Worm (Caenorhabditis elegans) whole organism, late embryonic: ENCODE data around the gene Y73C8B.9.

Experiments used
- C08G9.2 ChIP-seq: sonication (generic microtip); optimal IDR thresholded peaks from 2 replicates; lab custom pipeline; 2016; ENCODE audit warnings: mild to moderate bottlenecking, missing genetic modification characterization, moderate library complexity, missing compliant biosample characterization
- K09A11.1 ChIP-seq: sonication (generic microtip); optimal IDR thresholded peaks from 2 replicates; lab custom pipeline; 2017; ENCODE audit warnings: antibody characterized with exemption, mild to moderate bottlenecking, missing genetic modification characterization, missing compliant biosample characterization; ENCODE audit not compliant: insufficient read depth
- Y22D7AL.16 ChIP-seq: sonication (generic microtip); optimal IDR thresholded peaks from 2 replicates; lab custom pipeline; 2016; ENCODE audit warnings: missing genetic modification characterization, missing compliant biosample characterization
- ahr-1 ChIP-seq: sonication (generic microtip); optimal IDR thresholded peaks from 2 replicates; lab custom pipeline; 2016; ENCODE audit warnings: missing genetic modification characterization, missing compliant biosample characterization
- ceh-14 ChIP-seq: sonication (generic microtip); optimal IDR thresholded peaks from 2 replicates; lab custom pipeline; 2016; ENCODE audit warnings: missing genotype, missing genetic modification characterization, missing compliant biosample characterization
- ceh-18 ChIP-seq: sonication (generic microtip); optimal IDR thresholded peaks from 2 replicates; lab custom pipeline; 2016; ENCODE audit warnings: missing genetic modification characterization, missing compliant biosample characterization
- ceh-22 ChIP-seq: sonication (generic microtip); optimal IDR thresholded peaks from 2 replicates; lab custom pipeline; 2017; ENCODE audit warnings: missing biosample characterization, missing genetic modification characterization
- ceh-24 ChIP-seq: sonication (generic microtip); optimal IDR thresholded peaks from 2 replicates; lab custom pipeline; 2016; ENCODE audit warnings: mild to moderate bottlenecking, missing genetic modification characterization, missing compliant biosample characterization
- ceh-31 ChIP-seq: sonication (generic microtip); optimal IDR thresholded peaks from 2 replicates; lab custom pipeline; 2016; ENCODE audit warnings: missing genetic modification characterization, missing compliant biosample characterization
- ceh-34 ChIP-seq: sonication (generic microtip); optimal IDR thresholded peaks from 2 replicates; lab custom pipeline; 2016; ENCODE audit warnings: mild to moderate bottlenecking, missing genetic modification characterization, missing compliant biosample characterization
- ceh-45 ChIP-seq: fragments of 200-800 bp; sonication (Bioruptor generic); IDR thresholded peaks from 2 replicates; pipeline ENCODE4 v1.3.6; 2022; ENCODE audit warnings: missing genetic modification reagents, missing genetic modification characterization, missing compliant biosample characterization
- ceh-9 ChIP-seq: sonication (generic microtip); optimal IDR thresholded peaks from 2 replicates; lab custom pipeline; 2016; ENCODE audit warnings: mild to moderate bottlenecking, missing genetic modification characterization, inconsistent platforms, missing compliant biosample characterization
- che-1 ChIP-seq: sonication (generic microtip); optimal IDR thresholded peaks from 2 replicates; lab custom pipeline; 2016; ENCODE audit warnings: mild to moderate bottlenecking, missing genetic modification characterization, missing compliant biosample characterization
- dve-1 ChIP-seq: sonication (generic microtip); optimal IDR thresholded peaks from 2 replicates; lab custom pipeline; 2017; ENCODE audit warnings: antibody characterized with exemption, mild to moderate bottlenecking, missing genetic modification characterization, missing compliant biosample characterization
- elt-2 ChIP-seq: sonication (generic microtip); optimal IDR thresholded peaks from 2 replicates; lab custom pipeline; 2016; ENCODE audit warnings: missing genetic modification reagents, missing genetic modification characterization, missing compliant biosample characterization
- ets-4 ChIP-seq: sonication (generic microtip); optimal IDR thresholded peaks from 2 replicates; lab custom pipeline; 2016; ENCODE audit warnings: missing genetic modification characterization, missing compliant biosample characterization
- eyg-1 ChIP-seq: sonication (generic microtip); optimal IDR thresholded peaks from 2 replicates; lab custom pipeline; 2016; ENCODE audit warnings: missing genotype, missing genetic modification characterization, missing compliant biosample characterization
- fax-1 ChIP-seq: sonication (generic microtip); optimal IDR thresholded peaks from 2 replicates; lab custom pipeline; 2016; ENCODE audit warnings: missing genotype, missing genetic modification characterization, missing compliant biosample characterization
- gmeb-2 ChIP-seq: sonication (generic microtip); optimal IDR thresholded peaks from 2 replicates; lab custom pipeline; 2016; ENCODE audit warnings: missing genetic modification characterization, inconsistent platforms, missing compliant biosample characterization
- hlh-13 ChIP-seq: fragments of 200-800 bp; sonication (Bioruptor generic); optimal IDR thresholded peaks from 2 replicates; lab custom pipeline; 2018; ENCODE audit warnings: mild to moderate bottlenecking, missing genetic modification characterization, missing compliant biosample characterization
- hlh-15 ChIP-seq: sonication (generic microtip); optimal IDR thresholded peaks from 2 replicates; lab custom pipeline; 2016; ENCODE audit warnings: missing genetic modification characterization, missing compliant biosample characterization
- hlh-30 ChIP-seq: sonication (generic microtip); optimal IDR thresholded peaks from 2 replicates; lab custom pipeline; 2017; ENCODE audit warnings: antibody characterized with exemption, missing genetic modification characterization, missing compliant biosample characterization; ENCODE audit not compliant: insufficient read depth
- hlh-8 ChIP-seq: sonication (generic microtip); optimal IDR thresholded peaks from 2 replicates; lab custom pipeline; 2016; ENCODE audit warnings: missing genotype, missing genetic modification characterization, missing compliant biosample characterization
- madf-2 ChIP-seq: sonication (generic microtip); optimal IDR thresholded peaks from 2 replicates; lab custom pipeline; 2017; ENCODE audit warnings: missing genetic modification characterization, missing compliant biosample characterization
- odd-2 ChIP-seq: sonication (generic microtip); optimal IDR thresholded peaks from 2 replicates; lab custom pipeline; 2017; ENCODE audit warnings: antibody characterized with exemption, mild to moderate bottlenecking, missing genetic modification characterization, missing compliant biosample characterization
- pat-9 ChIP-seq: fragments of 200-800 bp; sonication (Bioruptor generic); optimal IDR thresholded peaks from 2 replicates; lab custom pipeline; 2018; ENCODE audit warnings: mild to moderate bottlenecking, missing genetic modification characterization, moderate library complexity, missing compliant biosample characterization
- pha-2 ChIP-seq: sonication (generic microtip); optimal IDR thresholded peaks from 2 replicates; lab custom pipeline; 2017; ENCODE audit warnings: mild to moderate bottlenecking, missing genetic modification characterization, missing compliant biosample characterization
- pha-4 ChIP-seq: fragments of 150-350 bp; optimal IDR thresholded peaks from 2 replicates; lab custom pipeline; 2018; ENCODE audit warnings: missing biosample characterization, missing genetic modification reagents, missing genetic modification characterization
- rnt-1 ChIP-seq: sonication (generic microtip); optimal IDR thresholded peaks from 2 replicates; lab custom pipeline; 2016; ENCODE audit warnings: missing genetic modification characterization, missing compliant biosample characterization
- sdc-2 ChIP-seq: sonication (generic microtip); optimal IDR thresholded peaks from 2 replicates; lab custom pipeline; 2016; ENCODE audit warnings: missing genotype, missing genetic modification characterization, missing compliant biosample characterization
- syd-9 ChIP-seq: sonication (generic microtip); optimal IDR thresholded peaks from 2 replicates; lab custom pipeline; 2016; ENCODE audit warnings: mild to moderate bottlenecking, missing genetic modification characterization, moderate library complexity, missing compliant biosample characterization
- tbx-2 ChIP-seq: sonication (generic microtip); optimal IDR thresholded peaks from 2 replicates; lab custom pipeline; 2016; ENCODE audit warnings: missing genetic modification characterization, missing compliant biosample characterization
- ttx-3 ChIP-seq: sonication (generic microtip); optimal IDR thresholded peaks from 2 replicates; lab custom pipeline; 2016; ENCODE audit warnings: missing genetic modification reagents, missing genetic modification characterization, missing compliant biosample characterization
- unc-3 ChIP-seq, 2 experiments: fragments of 200-800 bp in 1 of 2; sonication (Bioruptor generic) in 1 of 2; sonication (generic microtip) in 1 of 2; conservative IDR thresholded peaks in 1 of 2; optimal IDR thresholded peaks in 1 of 2; 2 replicates each; pipeline versions ENCODE4 v1.3.6 to Lab custom; 2016 to 2022; ENCODE audit warnings: missing compliant biosample characterization in 2 of 2, missing genetic modification characterization in 2 of 2, missing genetic modification reagents in 1 of 2
- unc-55 ChIP-seq: sonication (generic microtip); optimal IDR thresholded peaks from 2 replicates; lab custom pipeline; 2017; ENCODE audit warnings: missing biosample characterization, missing genetic modification reagents, missing genetic modification characterization
- ztf-16 ChIP-seq: sonication (generic microtip); optimal IDR thresholded peaks from 2 replicates; lab custom pipeline; 2017; ENCODE audit warnings: missing genetic modification characterization, missing compliant biosample characterization

Gene Y73C8B.9

DNA sequence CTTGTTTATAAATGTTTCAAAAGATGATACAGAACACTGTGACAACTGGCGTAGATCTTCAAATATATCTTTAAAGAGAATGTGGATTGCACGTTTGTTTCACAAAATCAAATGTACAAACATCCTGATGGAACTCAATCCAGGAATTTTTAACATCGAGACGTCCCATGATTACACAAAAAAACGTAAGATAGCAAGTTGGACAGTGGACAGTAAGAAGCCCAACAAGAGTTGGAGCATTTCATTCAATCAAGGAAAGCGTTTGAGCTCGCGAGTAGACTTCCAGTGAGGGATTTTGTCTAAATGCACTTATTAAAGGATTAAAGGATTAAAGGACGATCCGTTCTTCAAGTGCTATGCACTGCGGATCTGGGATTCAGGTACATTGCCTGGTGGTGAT, 34.1 kb upstream of the Y73C8B.9 start, which contains the start of gene C36C5.12:
TSS of gene C36C5.12 (minus strand) at position 101 of the 400 bp plus-strand sequence.
- TF ChIP-seq C08G9.2 (tag; lab: Kevin White, UChicago) (no peak), ceh-45 (GFP tag; lab: Robert Waterston, UW) (no peak), ceh-24 (tag; lab: Kevin White, UChicago) (no peak), ahr-1 (tag; lab: Kevin White, UChicago) (no peak), unc-55 (GFP tag; lab: Kevin White, UChicago) (no peak), hlh-13 (GFP tag; lab: Kevin White, UChicago) (no peak), ceh-31 (no peak), dve-1 (tag; lab: Kevin White, UChicago) (no peak), rnt-1 (no peak), hlh-15 (tag; lab: Kevin White, UChicago) (no peak), syd-9 (tag; lab: Kevin White, UChicago) (no peak), hlh-30 (no peak), unc-3 (GFP tag; conservative IDR thresholded peaks at IDR 0.05; lab: Robert Waterston, UW) (no peak), unc-3 (tag; optimal IDR thresholded peaks at IDR 0.05; lab: Kevin White, UChicago) (no peak), pha-4 (no peak), tbx-2 (tag; lab: Kevin White, UChicago) (no peak), K09A11.1 (tag; lab: Kevin White, UChicago) (no peak)

DNA sequence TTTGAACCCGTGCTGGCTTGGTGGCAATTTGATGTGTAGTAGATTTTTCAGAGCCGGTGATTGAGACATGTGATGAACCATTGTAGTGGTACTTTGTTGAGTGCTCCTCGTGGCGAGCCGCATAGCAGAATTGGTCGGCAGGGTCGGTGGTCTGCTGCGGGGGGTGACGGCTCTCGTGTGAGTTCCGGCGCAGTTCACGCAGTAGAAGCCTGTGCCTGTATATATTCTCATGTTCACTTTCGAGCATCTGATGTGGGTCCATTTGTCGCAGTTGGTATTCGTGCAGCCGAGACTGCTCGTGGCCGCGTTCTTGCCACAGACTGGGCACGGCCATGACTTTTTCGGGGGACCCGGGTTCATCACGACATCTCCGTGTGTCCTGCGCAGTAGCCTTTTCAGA, 31.1 kb upstream of the Y73C8B.9 start:
- TF ChIP-seq odd-2 (tag; lab: Kevin White, UChicago) = no peak
- TF ChIP-seq unc-3 (GFP tag; conservative IDR thresholded peaks at IDR 0.05; lab: Robert Waterston, UW) = no peak
- no peak for TF ChIP-seq unc-3 (tag; optimal IDR thresholded peaks at IDR 0.05; lab: Kevin White, UChicago)
- no peak for TF ChIP-seq sdc-2
- no peak for TF ChIP-seq dve-1 (tag; lab: Kevin White, UChicago)
- no peak for TF ChIP-seq ahr-1 (tag; lab: Kevin White, UChicago)
- TF ChIP-seq ceh-18 (tag; lab: Kevin White, UChicago) = no peak
- TF ChIP-seq Y22D7AL.16 (tag; lab: Kevin White, UChicago) = no peak
- no peak for TF ChIP-seq ztf-16 (tag; lab: Kevin White, UChicago)
- TF ChIP-seq ceh-45 (GFP tag; lab: Robert Waterston, UW) = no peak
- TF ChIP-seq ceh-34 (tag; lab: Kevin White, UChicago) = no peak
- TF ChIP-seq elt-2 (tag; lab: Kevin White, UChicago) = no peak
- no peak for TF ChIP-seq ceh-14 (tag; lab: Kevin White, UChicago)
- no peak for TF ChIP-seq ceh-22 (tag; lab: Kevin White, UChicago)
- TF ChIP-seq, all 69 proteins: peak for 0

DNA sequence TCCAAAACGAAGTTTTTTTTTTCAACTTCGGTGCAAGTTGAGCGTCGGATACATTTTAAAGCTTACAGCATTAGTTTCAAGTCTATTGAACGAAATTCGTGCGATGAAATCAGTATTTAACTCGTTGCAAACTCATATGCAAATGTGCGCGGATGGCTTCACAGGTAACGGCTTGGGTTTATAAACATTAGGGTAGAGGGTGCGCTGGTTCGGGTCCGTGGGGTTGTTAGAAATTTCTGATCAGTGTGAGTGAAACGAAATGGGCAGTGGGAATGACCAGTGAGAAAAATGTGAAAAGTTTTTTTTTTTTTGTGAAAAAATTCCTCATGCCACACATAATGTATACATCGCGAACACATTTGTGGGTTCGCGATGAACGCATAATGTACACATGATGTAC, 30.2 kb upstream of the Y73C8B.9 start:
- TF ChIP-seq gmeb-2 (tag; lab: Kevin White, UChicago) (no peak), hlh-8 (tag; lab: Kevin White, UChicago) (no peak), pha-4 (no peak), fax-1 (tag; lab: Kevin White, UChicago) (no peak), pha-2 (tag; lab: Kevin White, UChicago) (no peak), eyg-1 (tag; lab: Kevin White, UChicago) (no peak), madf-2 (tag; lab: Kevin White, UChicago) (no peak), ceh-9 (tag; lab: Kevin White, UChicago) (no peak), pat-9 (no peak), dve-1 (tag; lab: Kevin White, UChicago) (no peak), ttx-3 (no peak), hlh-30 (no peak), che-1 (tag; lab: Kevin White, UChicago) (no peak), hlh-13 (GFP tag; lab: Kevin White, UChicago) (no peak), sdc-2 (no peak), odd-2 (tag; lab: Kevin White, UChicago) (no peak), ets-4 (tag; lab: Kevin White, UChicago) (no peak)
- TF ChIP-seq, all 69 proteins: peak for 0
